Worm (Caenorhabditis elegans) whole organism, late embryonic: ENCODE results near the gene T19D12.4.

Source experiments
- C08G9.2 ChIP-seq: sonication (generic microtip); optimal IDR thresholded peaks from 2 replicates; lab custom pipeline; 2016; ENCODE audit warnings: mild to moderate bottlenecking, missing genetic modification characterization, moderate library complexity, missing compliant biosample characterization
- dmd-4 ChIP-seq: sonication (generic microtip); optimal IDR thresholded peaks from 2 replicates; lab custom pipeline; 2016; ENCODE audit warnings: borderline replicate concordance, missing genetic modification characterization, missing compliant biosample characterization
- ets-4 ChIP-seq: sonication (generic microtip); optimal IDR thresholded peaks from 2 replicates; lab custom pipeline; 2016; ENCODE audit warnings: missing genetic modification characterization, missing compliant biosample characterization
- fkh-10 ChIP-seq: fragments of 150-350 bp; optimal IDR thresholded peaks from 2 replicates; lab custom pipeline; 2014; ENCODE audit warnings: missing biosample characterization, missing genetic modification reagents, missing genetic modification characterization
- hlh-30 ChIP-seq: sonication (generic microtip); optimal IDR thresholded peaks from 2 replicates; lab custom pipeline; 2017; ENCODE audit warnings: antibody characterized with exemption, missing genetic modification characterization, missing compliant biosample characterization; ENCODE audit not compliant: insufficient read depth
- madf-2 ChIP-seq: sonication (generic microtip); optimal IDR thresholded peaks from 2 replicates; lab custom pipeline; 2017; ENCODE audit warnings: missing genetic modification characterization, missing compliant biosample characterization
- odd-2 ChIP-seq: sonication (generic microtip); optimal IDR thresholded peaks from 2 replicates; lab custom pipeline; 2017; ENCODE audit warnings: antibody characterized with exemption, mild to moderate bottlenecking, missing genetic modification characterization, missing compliant biosample characterization
- pqm-1 ChIP-seq: sonication (generic microtip); optimal IDR thresholded peaks from 2 replicates; lab custom pipeline; 2016; ENCODE audit warnings: missing genetic modification characterization, missing compliant biosample characterization
- syd-9 ChIP-seq: sonication (generic microtip); optimal IDR thresholded peaks from 2 replicates; lab custom pipeline; 2016; ENCODE audit warnings: mild to moderate bottlenecking, missing genetic modification characterization, moderate library complexity, missing compliant biosample characterization
- tbx-7 ChIP-seq: sonication (generic microtip); optimal IDR thresholded peaks from 2 replicates; lab custom pipeline; 2016; ENCODE audit warnings: missing genotype, missing genetic modification characterization, missing compliant biosample characterization
- ztf-16 ChIP-seq: sonication (generic microtip); optimal IDR thresholded peaks from 2 replicates; lab custom pipeline; 2017; ENCODE audit warnings: missing genetic modification characterization, missing compliant biosample characterization

DNA sequence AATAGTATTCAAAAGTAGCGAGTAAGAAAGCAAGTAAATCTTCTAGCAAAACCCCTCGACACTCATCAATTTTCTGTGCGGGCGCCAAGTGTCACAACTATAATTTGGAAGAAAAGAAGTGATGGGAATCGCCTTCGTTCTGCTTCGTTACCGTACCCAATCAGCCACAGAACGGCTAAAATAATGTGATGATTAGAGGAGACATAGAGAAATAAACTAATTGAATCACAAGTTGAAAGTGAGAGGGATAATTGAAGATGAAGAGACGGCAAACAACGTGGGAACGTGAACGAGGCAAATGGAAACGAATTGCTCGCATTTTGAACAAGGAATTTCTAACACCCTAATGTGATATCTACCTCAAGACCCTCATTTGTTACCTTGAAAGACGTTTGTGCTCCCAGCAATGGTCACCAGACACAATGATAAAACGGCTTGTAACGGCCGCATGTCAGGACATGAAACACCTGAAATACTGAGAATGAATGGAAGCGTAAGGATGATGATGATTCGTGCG is 11.8 kb downstream of the T19D12.4 start, which contains the start of gene T19D12.6:
- TF ChIP-seq tbx-7 (tag; lab: Kevin White, UChicago) (no peak), syd-9 (tag; lab: Kevin White, UChicago) (no peak), madf-2 (tag; lab: Kevin White, UChicago) (no peak), odd-2 (tag; lab: Kevin White, UChicago) (no peak), fkh-10 (no peak), hlh-30 (tag; lab: Kevin White, UChicago) (no peak), ets-4 (tag; lab: Kevin White, UChicago) (no peak), pqm-1 (tag; lab: Kevin White, UChicago) (no peak), dmd-4 (tag; lab: Kevin White, UChicago) (no peak), ztf-16 (tag; lab: Kevin White, UChicago) (no peak), C08G9.2 (no peak)
